Worm (Caenorhabditis elegans) whole organism, L4/young adult: Measurements from ENCODE around the gene obr-1.
A peak's percentile ranks its signal among the peaks of the same experiment; 100 is the strongest.

Experiments
- W03F9.2 ChIP-seq: fragments of 150-350 bp; optimal IDR thresholded peaks from 2 replicates; lab custom pipeline; 2014; ENCODE audit warnings: missing biosample characterization, missing genetic modification characterization
- dao-5 ChIP-seq: sonication (generic microtip); optimal IDR thresholded peaks from 2 replicates; lab custom pipeline; 2016; ENCODE audit warnings: missing genotype, missing genetic modification characterization, moderate library complexity, missing compliant biosample characterization
- him-1 ChIP-seq: sonication (generic microtip); optimal IDR thresholded peaks from 2 replicates; lab custom pipeline; 2016; ENCODE audit warnings: missing genotype, missing genetic modification reagents, missing genetic modification characterization, missing compliant biosample characterization

Gene obr-1

DNA sequence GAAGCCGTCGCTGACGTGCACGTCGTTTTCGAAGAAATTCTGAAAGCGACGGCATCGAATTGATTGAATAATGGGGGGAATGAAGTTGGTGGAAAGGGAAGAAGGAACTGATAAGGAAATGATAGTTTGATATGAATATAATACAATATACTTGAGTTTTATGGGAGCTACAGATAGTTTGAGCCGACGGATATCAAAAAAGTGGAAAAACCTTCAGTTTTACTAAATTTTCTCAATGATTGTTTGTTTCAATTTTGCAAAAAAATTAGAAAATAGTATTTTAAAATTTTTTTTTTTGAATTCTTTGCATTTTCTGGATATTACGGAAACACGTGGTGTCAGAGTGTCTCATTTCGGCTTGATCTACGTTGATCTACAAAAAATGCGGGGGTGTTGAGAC is at the start of gene obr-1:
Gene obr-1, minus strand, starts transcription at position 101 of the 400 bp plus-strand sequence.
- no peak for TF ChIP-seq W03F9.2
- TF ChIP-seq him-1 (tag; lab: Kevin White, UChicago), result no peak
- no peak for TF ChIP-seq dao-5 (tag; lab: Kevin White, UChicago)

DNA sequence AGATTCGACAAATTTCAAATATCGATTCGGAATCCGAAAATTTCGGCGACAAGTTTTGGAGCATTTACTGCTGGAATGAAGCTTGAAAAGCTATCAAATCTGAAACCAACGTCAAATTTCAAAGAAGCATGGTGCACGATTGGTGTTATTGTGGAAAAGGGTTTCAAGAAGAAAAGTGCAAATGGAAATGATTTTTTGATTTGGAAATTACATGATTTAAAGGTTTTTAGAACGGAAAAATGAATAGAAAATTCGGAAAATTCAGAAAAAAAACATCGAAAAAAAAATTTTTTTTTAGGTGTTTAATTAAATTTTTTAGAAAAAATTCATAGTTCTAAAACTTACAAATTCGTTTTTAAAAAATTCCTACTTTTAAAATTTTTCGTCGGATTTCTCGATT is 47.4 kb upstream of the obr-1 start, which contains the start of gene teg-1:
Gene teg-1, minus strand, starts transcription at position 101 of the 400 bp plus-strand sequence.
- TF ChIP-seq W03F9.2 (no peak), dao-5 (tag; lab: Kevin White, UChicago) (no peak), him-1 (tag; lab: Kevin White, UChicago) (no peak)

- TF ChIP-seq W03F9.2, result peak; percentile 59
- peak; percentile 31 for TF ChIP-seq him-1 (tag; lab: Kevin White, UChicago)
- no peak for TF ChIP-seq dao-5 (tag; lab: Kevin White, UChicago)
Observed at ce11 chrIII:11317164-11317620, 46.5 kb upstream of the obr-1 start, which contains the start of gene mcm-10. TSS of gene mcm-10 (plus strand) at chrIII:11317570.

DNA sequence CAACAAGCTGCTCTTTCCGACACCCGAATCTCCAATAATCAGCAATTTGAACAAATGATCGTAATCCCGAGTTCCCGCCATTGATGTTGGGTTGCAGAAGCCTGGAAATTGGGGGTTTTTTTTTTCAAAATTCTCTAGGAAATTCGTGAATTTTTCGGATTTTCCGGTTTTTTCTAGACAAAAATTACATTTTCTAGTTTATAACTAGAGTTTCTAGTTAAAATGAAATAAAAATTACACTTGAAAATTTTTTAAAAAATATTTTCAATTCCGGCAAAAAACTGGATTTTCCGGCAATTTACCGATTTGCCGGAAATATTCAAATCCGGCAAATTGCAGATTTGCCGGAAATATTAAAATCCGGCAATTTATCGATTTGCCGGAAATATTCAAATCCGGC is 40.8 kb upstream of the obr-1 start, which contains the start of gene rab-35:
Gene rab-35, minus strand, starts transcription at position 101 of the 400 bp plus-strand sequence.
- TF ChIP-seq him-1 (tag; lab: Kevin White, UChicago), result no peak
- no peak for TF ChIP-seq dao-5 (tag; lab: Kevin White, UChicago)
- no peak for TF ChIP-seq W03F9.2

- TF ChIP-seq dao-5 (tag; lab: Kevin White, UChicago) (no peak), W03F9.2 (peak; percentile 39), him-1 (tag; lab: Kevin White, UChicago) (peak; percentile 39)
Observed at ce11 chrIII:11290554-11290953, 19.9 kb upstream of the obr-1 start, which contains the start of the genes gly-9, mib-1 and smc-3. TSS of gene gly-9 (minus strand) at chrIII:11290580. TSS of gene mib-1 (minus strand) at chrIII:11290676. TSS of gene smc-3 (plus strand) at chrIII:11290904.

- TF ChIP-seq W03F9.2 (no peak), dao-5 (tag; lab: Kevin White, UChicago) (no peak), him-1 (tag; lab: Kevin White, UChicago) (no peak)
Observed at ce11 chrIII:11289876-11290275, 19.2 kb upstream of the obr-1 start.

DNA sequence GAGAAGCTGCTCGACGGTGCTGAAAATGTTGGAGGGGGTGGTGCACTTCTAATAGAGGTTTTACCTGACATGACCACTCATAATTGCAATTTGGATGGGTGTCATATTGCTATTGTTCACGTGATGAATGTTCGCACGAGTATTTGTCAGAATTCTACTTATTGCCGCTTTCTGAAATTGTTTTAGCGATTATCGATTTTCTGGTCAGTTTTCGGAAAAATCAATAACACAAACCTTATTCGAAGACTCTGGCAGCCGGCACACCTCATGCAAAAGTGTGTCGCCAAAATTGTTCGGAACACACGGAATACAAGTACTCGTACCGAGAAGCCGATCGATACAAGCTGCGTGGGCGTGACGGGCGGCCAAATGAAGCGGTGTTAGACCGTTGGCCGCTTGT is 17.6 kb upstream of the obr-1 start:
- no peak for TF ChIP-seq dao-5 (tag; lab: Kevin White, UChicago)
- TF ChIP-seq him-1 (tag; lab: Kevin White, UChicago), result no peak
- TF ChIP-seq W03F9.2, result no peak

- TF ChIP-seq W03F9.2 (no peak), him-1 (tag; lab: Kevin White, UChicago) (no peak), dao-5 (tag; lab: Kevin White, UChicago) (no peak)
Observed at ce11 chrIII:11287340-11287739, 16.6 kb upstream of the obr-1 start.

ce11 chrIII:11286069-11286468 is 15.4 kb upstream of the obr-1 start:
- TF ChIP-seq him-1 (tag; lab: Kevin White, UChicago), result no peak
- no peak for TF ChIP-seq dao-5 (tag; lab: Kevin White, UChicago)
- TF ChIP-seq W03F9.2, result no peak

- TF ChIP-seq dao-5 (tag; lab: Kevin White, UChicago), result no peak
- no peak for TF ChIP-seq W03F9.2
- no peak for TF ChIP-seq him-1 (tag; lab: Kevin White, UChicago)
Observed at ce11 chrIII:11283648-11284047, 13.0 kb upstream of the obr-1 start.

DNA sequence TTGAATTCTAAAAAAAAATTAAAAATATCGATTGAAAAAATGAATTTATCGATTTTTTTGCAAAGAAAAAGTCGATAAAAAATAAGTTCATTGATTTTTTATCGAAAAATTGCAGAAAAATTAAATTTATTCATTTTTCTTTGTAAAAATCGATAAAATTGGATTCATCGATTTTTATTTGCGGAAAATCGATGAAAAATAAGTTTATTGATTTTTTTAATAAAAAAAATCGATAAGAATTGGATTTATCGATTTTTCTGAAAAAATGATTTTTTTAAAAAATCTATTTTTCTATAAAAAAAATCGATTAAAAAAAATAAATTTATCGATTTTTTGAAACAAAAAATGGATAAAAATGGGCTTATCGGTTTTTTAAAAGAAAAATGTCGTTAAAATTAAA is 9.3 kb upstream of the obr-1 start:
- TF ChIP-seq W03F9.2 (no peak), him-1 (tag; lab: Kevin White, UChicago) (no peak), dao-5 (tag; lab: Kevin White, UChicago) (no peak)

ce11 chrIII:11278817-11279216 is 8.1 kb upstream of the obr-1 start, which contains the start of gene Y47D3A.21:
TSS of gene Y47D3A.21 (minus strand) at chrIII:11278917.
- TF ChIP-seq dao-5 (tag; lab: Kevin White, UChicago) (no peak), him-1 (tag; lab: Kevin White, UChicago) (no peak), W03F9.2 (no peak)

DNA sequence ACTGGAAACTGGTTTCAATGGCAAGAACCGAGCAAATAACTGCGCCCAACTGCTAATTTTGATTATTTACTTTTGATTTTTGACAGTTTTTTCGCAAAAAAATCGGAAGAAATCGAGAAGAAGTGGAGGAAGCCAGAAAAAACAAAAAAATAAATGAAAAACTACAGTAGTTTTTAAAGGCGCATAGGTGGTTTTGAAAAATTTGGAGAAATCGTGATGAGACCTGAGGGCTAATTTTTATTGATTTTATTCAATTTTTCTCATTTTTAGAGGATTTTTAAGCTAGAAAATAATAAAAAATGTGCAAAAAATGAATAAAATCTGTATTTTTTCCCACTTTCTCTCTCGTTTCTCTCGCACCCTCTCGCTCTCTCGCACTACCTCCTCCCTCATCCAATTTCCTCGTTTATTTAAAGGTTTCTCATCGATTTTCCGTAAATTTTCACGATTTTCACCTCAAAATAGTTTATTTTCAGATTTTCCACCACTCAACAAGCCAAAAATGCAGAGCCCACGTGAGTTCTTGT is 4.0 kb upstream of the obr-1 start, which contains the start of gene Y47D3A.20:
Gene Y47D3A.20, plus strand, starts transcription at position 477 of the 527 bp plus-strand sequence.
- TF ChIP-seq W03F9.2 (no peak), him-1 (tag; lab: Kevin White, UChicago) (no peak), dao-5 (tag; lab: Kevin White, UChicago) (no peak)

DNA sequence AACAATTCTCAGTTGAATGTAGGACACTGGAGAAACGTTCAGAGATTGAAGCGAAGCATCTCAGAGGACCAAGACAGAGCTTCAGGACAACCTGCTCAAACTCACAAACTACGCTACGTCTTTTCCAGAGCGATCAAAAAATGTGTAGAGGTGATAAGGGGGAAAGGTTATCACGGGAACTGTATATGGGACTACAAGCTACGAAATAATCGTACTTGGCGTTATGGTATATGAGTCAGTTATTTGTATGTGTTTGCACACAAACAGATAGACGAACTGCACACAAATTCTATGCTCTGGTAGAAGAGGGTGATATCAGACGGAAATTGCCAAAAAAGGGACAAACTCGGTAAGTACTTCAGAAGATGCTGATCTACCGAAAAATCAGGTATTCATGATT is 1.5 kb downstream of the obr-1 start:
- TF ChIP-seq him-1 (tag; lab: Kevin White, UChicago), result no peak
- TF ChIP-seq W03F9.2, result no peak
- TF ChIP-seq dao-5 (tag; lab: Kevin White, UChicago), result no peak
